Fruit fly (Drosophila melanogaster) whole organism, adult: ENCODE measurements around the gene CG42554.

ENCODE experiments used
- CG11617 ChIP-seq: fragments of 200-800 bp; sonication (Bioruptor generic); optimal IDR thresholded peaks from 2 replicates; lab custom pipeline; 2017; ENCODE audit warnings: mild to moderate bottlenecking, missing biosample characterization, missing genetic modification reagents, missing genetic modification characterization
- CG12768 ChIP-seq: fragments of 200-800 bp; sonication (Bioruptor generic); optimal IDR thresholded peaks from 2 replicates; lab custom pipeline; 2017; ENCODE audit warnings: missing biosample characterization, missing genetic modification characterization, mild to moderate bottlenecking, moderate library complexity, missing genetic modification reagents
- CG1620 ChIP-seq: fragments of 200-800 bp; sonication (Bioruptor generic); optimal IDR thresholded peaks from 2 replicates; lab custom pipeline; 2016; ENCODE audit warnings: missing biosample characterization, missing genetic modification characterization
- CG33017 ChIP-seq: fragments of 200-800 bp; sonication (Bioruptor generic); optimal IDR thresholded peaks from 2 replicates; lab custom pipeline; 2018; ENCODE audit warnings: missing biosample characterization, mild to moderate bottlenecking, missing genetic modification characterization, moderate library complexity
- cic ChIP-seq: fragments of 200-800 bp; sonication (Bioruptor generic); optimal IDR thresholded peaks from 2 replicates; lab custom pipeline; 2017; ENCODE audit warnings: missing biosample characterization, mild to moderate bottlenecking, missing genetic modification characterization, moderate library complexity
- kay ChIP-seq: fragments of 200-800 bp; sonication (Bioruptor generic); peaks from one replicate; lab custom pipeline; 2016; ENCODE audit warnings: missing biosample characterization, missing genetic modification characterization, borderline replicate concordance
- tj ChIP-seq: fragments of 200-800 bp; sonication (Bioruptor generic); optimal IDR thresholded peaks from 3 replicates; lab custom pipeline; 2017; ENCODE audit warnings: missing biosample characterization, mild to moderate bottlenecking, missing genetic modification characterization, moderate library complexity

- TF ChIP-seq kay (GFP tag; lab: Kevin White, UChicago) (no peak), tj (peak; percentile 28), CG33017 (no peak), CG12768 (GFP tag; lab: Kevin White, UChicago) (no peak), CG1620 (peak; percentile 38), CG11617 (GFP tag; lab: Kevin White, UChicago) (no peak), cic (no peak)
These were observed 1.6 kb upstream of the CG42554 start, which contains the start of gene CG42553 for dm6 chr3L:833878-834277.
